Worm (Caenorhabditis elegans) whole organism, midembryonic: ENCODE results near the gene nhr-256.

Source experiments
- T22C8.4 ChIP-seq: fragments of 200-800 bp; sonication (Bioruptor generic); IDR thresholded peaks from 2 replicates; pipeline ENCODE4 v1.3.6; 2022; ENCODE audit warnings: missing genetic modification characterization, missing compliant biosample characterization
- cog-1 ChIP-seq: sonication (generic microtip); optimal IDR thresholded peaks from 2 replicates; lab custom pipeline; 2016; ENCODE audit warnings: missing genetic modification characterization, missing compliant biosample characterization
- flt-1 ChIP-seq: fragments of 200-800 bp; sonication (Bioruptor generic); IDR thresholded peaks from 2 replicates; pipeline ENCODE4 v1.3.6; 2022; ENCODE audit warnings: missing genetic modification characterization, missing compliant biosample characterization
- klf-2 ChIP-seq: fragments of 200-800 bp; sonication (Bioruptor generic); conservative IDR thresholded peaks from 2 replicates; pipeline ENCODE4 v1.3.6; 2022; ENCODE audit warnings: missing genetic modification reagents, missing genetic modification characterization, missing compliant biosample characterization
- med-1 ChIP-seq: sonication (generic microtip); optimal IDR thresholded peaks from 2 replicates; lab custom pipeline; 2017; ENCODE audit warnings: missing genetic modification characterization, mild to moderate bottlenecking, missing compliant biosample characterization, antibody characterized with exemption, missing genetic modification reagents; ENCODE audit not compliant: insufficient read depth
- ref-1 ChIP-seq: fragments of 200-800 bp; sonication (Bioruptor generic); conservative IDR thresholded peaks from 2 replicates; pipeline ENCODE4 v1.3.6; 2022; ENCODE audit warnings: missing genetic modification reagents, missing genetic modification characterization, missing compliant biosample characterization
- tab-1 ChIP-seq: fragments of 200-800 bp; sonication (Bioruptor generic); IDR thresholded peaks from 2 replicates; pipeline ENCODE4 v1.3.6; 2022; ENCODE audit warnings: missing genetic modification characterization, missing compliant biosample characterization
- ztf-23 ChIP-seq: fragments of 200-800 bp; sonication (Bioruptor generic); IDR thresholded peaks from 2 replicates; pipeline ENCODE4 v1.3.6; 2022; ENCODE audit warnings: missing genetic modification reagents, missing genetic modification characterization, missing compliant biosample characterization
- ztf-29 ChIP-seq: fragments of 200-800 bp; sonication (Bioruptor generic); IDR thresholded peaks from 2 replicates; pipeline ENCODE4 v1.3.6; 2022; ENCODE audit warnings: missing genetic modification reagents, missing genetic modification characterization, missing compliant biosample characterization

nhr-256 gene

DNA sequence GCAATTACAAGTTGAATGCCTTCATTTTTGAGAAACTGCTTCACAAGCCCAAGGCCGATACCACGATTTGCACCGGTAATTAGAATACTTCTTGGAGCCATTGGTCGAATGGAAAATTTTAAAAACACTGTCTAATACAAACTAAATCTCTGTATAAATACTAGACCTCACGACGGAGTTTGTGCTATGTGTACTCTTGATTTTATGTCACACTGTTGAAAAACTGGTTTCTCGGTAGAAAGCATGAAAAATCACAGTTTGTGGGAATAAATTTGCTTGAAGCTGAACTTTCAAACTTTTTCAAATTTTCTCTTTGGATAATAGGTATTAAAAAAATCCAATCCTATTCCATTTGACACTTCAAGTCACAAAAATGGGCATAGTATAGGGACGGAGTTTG is 12.0 kb downstream of the nhr-256 start, which contains the start of gene ZK697.14:
Gene ZK697.14 (minus strand): TSS at position 101 of the 400 bp plus-strand sequence.
- TF ChIP-seq flt-1 (GFP tag; lab: Robert Waterston, UW) = no peak
- no peak for TF ChIP-seq ref-1 (GFP tag; lab: Robert Waterston, UW)
- no peak for TF ChIP-seq med-1 (GFP tag; lab: Kevin White, UChicago)
- TF ChIP-seq klf-2 (GFP tag; lab: Robert Waterston, UW) = no peak
- TF ChIP-seq T22C8.4 = no peak
- no peak for TF ChIP-seq tab-1 (GFP tag; lab: Robert Waterston, UW)
- TF ChIP-seq ztf-23 (GFP tag; lab: Robert Waterston, UW) = no peak
- no peak for TF ChIP-seq cog-1 (tag; lab: Kevin White, UChicago)
- TF ChIP-seq ztf-29 (GFP tag; lab: Robert Waterston, UW) = no peak

DNA sequence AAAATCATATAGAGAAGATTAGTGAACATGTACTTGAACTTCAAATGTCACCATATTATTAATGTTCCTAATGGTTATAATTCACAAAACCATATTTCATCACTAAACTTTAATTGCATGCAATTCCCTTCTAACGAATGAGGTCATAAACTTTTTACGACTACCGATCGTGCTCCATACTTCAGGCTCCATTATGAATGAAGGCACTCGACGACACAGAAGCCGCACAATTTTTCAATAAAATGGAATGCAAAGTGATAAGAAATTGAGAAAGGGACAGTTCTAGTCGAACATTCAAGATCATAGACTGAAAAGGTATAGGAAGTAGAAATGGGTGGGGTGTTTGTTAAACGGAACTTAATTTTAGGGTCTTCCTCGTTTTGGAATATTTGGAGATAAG is 12.5 kb downstream of the nhr-256 start:
- TF ChIP-seq cog-1 (tag; lab: Kevin White, UChicago) = no peak
- no peak for TF ChIP-seq flt-1 (GFP tag; lab: Robert Waterston, UW)
- no peak for TF ChIP-seq ztf-23 (GFP tag; lab: Robert Waterston, UW)
- TF ChIP-seq tab-1 (GFP tag; lab: Robert Waterston, UW) = no peak
- TF ChIP-seq T22C8.4 = no peak
- TF ChIP-seq ref-1 (GFP tag; lab: Robert Waterston, UW) = no peak
- no peak for TF ChIP-seq med-1 (GFP tag; lab: Kevin White, UChicago)
- TF ChIP-seq ztf-29 (GFP tag; lab: Robert Waterston, UW) = no peak
- TF ChIP-seq klf-2 (GFP tag; lab: Robert Waterston, UW) = no peak

- TF ChIP-seq med-1 (GFP tag; lab: Kevin White, UChicago) = no peak
- no peak for TF ChIP-seq tab-1 (GFP tag; lab: Robert Waterston, UW)
- TF ChIP-seq T22C8.4 = no peak
- TF ChIP-seq ztf-29 (GFP tag; lab: Robert Waterston, UW) = no peak
- no peak for TF ChIP-seq cog-1 (tag; lab: Kevin White, UChicago)
- no peak for TF ChIP-seq flt-1 (GFP tag; lab: Robert Waterston, UW)
- no peak for TF ChIP-seq ref-1 (GFP tag; lab: Robert Waterston, UW)
- no peak for TF ChIP-seq klf-2 (GFP tag; lab: Robert Waterston, UW)
- TF ChIP-seq ztf-23 (GFP tag; lab: Robert Waterston, UW) = no peak
These were observed 13.3 kb downstream of the nhr-256 start, which contains the start of gene clec-204 for ce11 chrV:1756856-1757255. Gene clec-204, plus strand, starts transcription at chrV:1757156.

DNA sequence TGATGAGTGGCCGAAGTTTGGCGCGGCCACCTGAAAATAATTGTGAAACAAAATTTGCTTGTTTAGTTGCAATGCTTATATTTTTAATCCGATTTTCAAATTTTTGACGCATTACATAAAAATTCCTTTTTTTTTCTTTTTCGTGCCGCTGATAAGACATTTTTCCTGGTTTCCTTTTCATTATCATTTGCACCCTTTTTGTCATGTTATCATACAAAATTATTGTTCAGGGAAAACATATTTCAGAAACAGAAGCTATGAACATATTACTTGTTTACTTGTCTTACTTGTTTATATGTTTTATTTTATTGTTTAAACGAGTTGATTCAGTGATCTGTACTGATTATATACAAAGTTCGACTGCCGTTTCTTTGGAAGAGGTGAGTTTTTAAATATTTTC is 17.1 kb downstream of the nhr-256 start, which contains the start of gene clec-205:
Gene clec-205 (plus strand): TSS at position 212 of the 400 bp plus-strand sequence.
- TF ChIP-seq cog-1 (tag; lab: Kevin White, UChicago) (no peak), ref-1 (GFP tag; lab: Robert Waterston, UW) (no peak), tab-1 (GFP tag; lab: Robert Waterston, UW) (no peak), flt-1 (GFP tag; lab: Robert Waterston, UW) (no peak), ztf-29 (GFP tag; lab: Robert Waterston, UW) (no peak)

DNA sequence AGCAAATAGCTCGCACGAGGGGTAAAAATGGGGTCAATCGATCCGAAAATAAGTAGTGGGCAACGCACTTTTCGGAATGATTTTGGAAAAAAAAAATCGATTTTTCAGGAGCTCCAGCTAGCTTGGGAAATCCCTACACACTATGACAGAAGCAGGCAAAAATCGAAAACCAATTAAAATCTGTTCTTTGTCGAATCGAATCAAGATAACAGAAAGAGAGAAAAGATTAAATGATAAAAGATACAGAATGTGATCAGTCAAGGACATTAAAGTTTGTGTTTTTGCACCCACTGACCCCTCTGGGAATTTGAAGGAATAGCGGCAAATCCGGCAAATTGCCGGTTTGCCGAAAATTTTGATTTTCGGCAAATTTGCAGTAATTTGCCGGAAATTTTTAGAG is 23.9 kb downstream of the nhr-256 start:
- TF ChIP-seq T22C8.4 = no peak
- no peak for TF ChIP-seq flt-1 (GFP tag; lab: Robert Waterston, UW)
- no peak for TF ChIP-seq klf-2 (GFP tag; lab: Robert Waterston, UW)
- TF ChIP-seq tab-1 (GFP tag; lab: Robert Waterston, UW) = no peak
- TF ChIP-seq med-1 (GFP tag; lab: Kevin White, UChicago) = no peak
- no peak for TF ChIP-seq ztf-29 (GFP tag; lab: Robert Waterston, UW)
- no peak for TF ChIP-seq ref-1 (GFP tag; lab: Robert Waterston, UW)
- no peak for TF ChIP-seq ztf-23 (GFP tag; lab: Robert Waterston, UW)
- TF ChIP-seq cog-1 (tag; lab: Kevin White, UChicago) = no peak

ce11 chrV:1771727-1772126 is 28.2 kb downstream of the nhr-256 start, which contains the start of gene dhs-13:
Gene dhs-13, minus strand, starts transcription at chrV:1771734.
- no peak for TF ChIP-seq tab-1 (GFP tag; lab: Robert Waterston, UW)
- no peak for TF ChIP-seq T22C8.4
- TF ChIP-seq flt-1 (GFP tag; lab: Robert Waterston, UW) = no peak

DNA sequence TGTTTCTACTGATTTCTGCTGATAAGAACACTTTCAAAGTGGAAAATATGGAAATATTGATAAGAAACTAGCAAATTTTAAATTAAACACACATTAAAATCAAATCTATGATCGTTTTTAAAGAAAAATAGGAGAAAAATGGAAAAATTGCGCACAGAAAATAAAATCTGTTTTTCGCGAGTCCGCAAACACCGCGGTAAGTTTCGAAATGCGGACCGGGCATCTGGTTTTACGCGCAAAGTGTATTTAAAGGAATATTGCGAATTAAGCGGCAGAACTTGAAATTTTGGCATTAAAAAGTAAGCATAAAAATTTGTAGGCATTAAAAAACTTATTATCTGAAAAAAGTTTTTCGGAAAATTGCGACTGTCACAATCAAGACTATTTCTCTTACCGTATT is 29.5 kb downstream of the nhr-256 start:
- TF ChIP-seq ztf-23 (GFP tag; lab: Robert Waterston, UW) = no peak
- no peak for TF ChIP-seq ref-1 (GFP tag; lab: Robert Waterston, UW)

ce11 chrV:1774874-1775589 is 31.5 kb downstream of the nhr-256 start, which contains the start of gene F36H9.7:
Gene F36H9.7, minus strand, starts transcription at chrV:1774924.
- no peak for TF ChIP-seq tab-1 (GFP tag; lab: Robert Waterston, UW)
- TF ChIP-seq med-1 (GFP tag; lab: Kevin White, UChicago) = no peak
- no peak for TF ChIP-seq cog-1 (tag; lab: Kevin White, UChicago)
- TF ChIP-seq ref-1 (GFP tag; lab: Robert Waterston, UW) = no peak

DNA sequence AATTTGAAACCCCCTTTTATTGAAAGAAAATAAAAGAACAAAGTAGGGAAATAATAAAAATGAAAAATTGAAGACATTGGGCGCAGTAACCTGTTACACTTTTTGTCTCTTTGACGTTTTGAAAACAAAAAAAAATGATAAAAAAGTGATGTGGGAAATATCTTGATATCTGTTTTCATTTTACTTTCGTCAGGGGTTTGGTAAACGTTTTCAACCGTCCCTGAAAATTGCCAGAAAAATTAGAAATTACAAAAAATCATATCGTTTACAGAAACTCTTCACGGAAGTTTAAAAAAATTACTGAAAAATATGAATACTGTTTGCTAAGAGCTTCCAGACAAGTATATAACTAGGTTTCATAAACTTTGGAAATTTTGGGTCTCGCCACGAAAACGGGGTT is 35.6 kb downstream of the nhr-256 start, which contains the start of gene F36H9.4:
Gene F36H9.4 (minus strand): TSS at position 101 of the 400 bp plus-strand sequence.
- TF ChIP-seq ref-1 (GFP tag; lab: Robert Waterston, UW) = no peak
- TF ChIP-seq flt-1 (GFP tag; lab: Robert Waterston, UW) = no peak
- TF ChIP-seq ztf-29 (GFP tag; lab: Robert Waterston, UW) = no peak
- TF ChIP-seq tab-1 (GFP tag; lab: Robert Waterston, UW) = no peak

DNA sequence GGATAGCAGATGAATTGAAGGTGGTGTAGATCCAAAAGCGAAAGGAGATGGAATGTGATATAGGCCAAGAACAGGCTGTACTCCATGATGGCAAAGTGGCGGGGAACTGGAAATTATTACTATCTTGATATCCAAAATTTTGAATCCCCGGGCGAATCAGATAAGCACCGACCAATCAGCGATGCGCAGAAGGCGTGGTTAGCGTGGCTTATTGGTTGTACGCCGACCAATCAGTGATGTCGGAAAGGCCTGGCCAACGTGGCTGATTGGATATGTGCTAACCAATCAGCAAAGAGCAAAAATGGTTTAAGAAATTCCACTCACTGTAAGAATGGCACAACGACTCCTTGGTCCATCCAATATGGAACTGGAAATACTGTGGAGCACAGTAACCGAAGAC is 36.4 kb downstream of the nhr-256 start:
- TF ChIP-seq cog-1 (tag; lab: Kevin White, UChicago) (no peak), tab-1 (GFP tag; lab: Robert Waterston, UW) (no peak), ztf-23 (GFP tag; lab: Robert Waterston, UW) (no peak)
